Worm (Caenorhabditis elegans) whole organism, midembryonic: ENCODE measurements around the gene Y41C4A.21.

Source experiments
- T22C8.4 ChIP-seq: fragments of 200-800 bp; sonication (Bioruptor generic); IDR thresholded peaks from 2 replicates; pipeline ENCODE4 v1.3.6; 2022; ENCODE audit warnings: missing genetic modification characterization, missing compliant biosample characterization
- cog-1 ChIP-seq: sonication (generic microtip); optimal IDR thresholded peaks from 2 replicates; lab custom pipeline; 2016; ENCODE audit warnings: missing genetic modification characterization, missing compliant biosample characterization
- flt-1 ChIP-seq: fragments of 200-800 bp; sonication (Bioruptor generic); IDR thresholded peaks from 2 replicates; pipeline ENCODE4 v1.3.6; 2022; ENCODE audit warnings: missing genetic modification characterization, missing compliant biosample characterization
- klf-2 ChIP-seq: fragments of 200-800 bp; sonication (Bioruptor generic); conservative IDR thresholded peaks from 2 replicates; pipeline ENCODE4 v1.3.6; 2022; ENCODE audit warnings: missing genetic modification reagents, missing genetic modification characterization, missing compliant biosample characterization
- med-1 ChIP-seq: sonication (generic microtip); optimal IDR thresholded peaks from 2 replicates; lab custom pipeline; 2017; ENCODE audit warnings: missing genetic modification characterization, mild to moderate bottlenecking, missing compliant biosample characterization, antibody characterized with exemption, missing genetic modification reagents; ENCODE audit not compliant: insufficient read depth
- ztf-23 ChIP-seq: fragments of 200-800 bp; sonication (Bioruptor generic); IDR thresholded peaks from 2 replicates; pipeline ENCODE4 v1.3.6; 2022; ENCODE audit warnings: missing genetic modification reagents, missing genetic modification characterization, missing compliant biosample characterization
- ztf-29 ChIP-seq: fragments of 200-800 bp; sonication (Bioruptor generic); IDR thresholded peaks from 2 replicates; pipeline ENCODE4 v1.3.6; 2022; ENCODE audit warnings: missing genetic modification reagents, missing genetic modification characterization, missing compliant biosample characterization

ce11 chrIII:11689303-11689702, 42.9 kb upstream of the Y41C4A.21 start:
- TF ChIP-seq klf-2, result no peak
- TF ChIP-seq flt-1 (GFP tag; lab: Robert Waterston, UW), result no peak
- no peak for TF ChIP-seq ztf-29 (GFP tag; lab: Robert Waterston, UW)
- TF ChIP-seq cog-1 (tag; lab: Kevin White, UChicago), result no peak
- TF ChIP-seq med-1 (GFP tag; lab: Kevin White, UChicago), result no peak
- no peak for TF ChIP-seq ztf-23
- TF ChIP-seq T22C8.4 (GFP tag; lab: Robert Waterston, UW), result no peak
